Worm (Caenorhabditis elegans): ENCODE data around the gene F54D12.7.

ce11 chrII:1378259-1378658 is 6.9 kb downstream of the F54D12.7 start, which contains the start of gene F54D12.10:
- TF ChIP-seq dao-5 (tag; optimal IDR thresholded peaks at IDR 0.05) (no peak), W03F9.2 (tag; optimal IDR thresholded peaks at IDR 0.05) (no peak), him-1 (tag; optimal IDR thresholded peaks at IDR 0.05) (no peak)

Measured in whole organism, L4/young adult.